Fruit fly (Drosophila melanogaster) ovary, adult (tissue): Measurements from ENCODE around the gene Spase25.

Source experiments
- CG17801 ChIP-seq: fragments of 200-800 bp; optimal IDR thresholded peaks from 2 replicates; lab custom pipeline; 2019; ENCODE audit warnings: missing biosample characterization, mild to moderate bottlenecking, missing genetic modification characterization, moderate library complexity; ENCODE audit not compliant: partially characterized antibody

Spase25 gene

DNA sequence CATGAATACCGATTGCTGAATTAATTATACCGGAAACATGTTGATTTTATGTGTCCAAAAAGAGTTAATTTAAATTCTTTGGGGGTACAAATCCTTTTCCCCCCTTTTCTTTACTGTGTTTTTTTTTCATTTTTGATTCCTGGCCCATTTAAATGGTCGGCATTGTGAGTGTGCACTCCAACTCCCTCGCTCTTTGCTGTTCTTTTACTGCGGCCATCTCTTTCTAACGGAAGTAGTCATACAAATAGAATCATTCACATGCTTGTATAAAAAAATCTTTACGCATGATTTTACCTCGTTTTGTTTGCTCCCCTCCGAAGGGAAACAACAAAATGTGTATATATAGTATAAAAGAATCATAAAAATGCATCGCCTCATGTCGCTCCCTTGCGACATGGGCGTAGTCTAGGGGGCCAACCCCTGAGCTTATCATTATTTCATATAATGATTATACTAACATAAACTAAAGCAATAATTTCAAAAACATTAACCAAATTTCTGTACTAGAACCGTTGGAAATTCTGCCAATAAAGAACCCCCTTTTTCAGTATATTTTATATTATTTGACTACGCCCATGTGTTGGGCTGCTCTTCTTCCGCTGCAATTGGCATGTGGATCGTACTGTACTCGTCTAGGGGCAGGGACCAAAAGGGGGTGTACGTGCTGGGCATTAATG, 43.1 kb downstream of the Spase25 start:
- TF ChIP-seq CG17801 (GFP tag; lab: Kevin White, UChicago) = peak; percentile 14

DNA sequence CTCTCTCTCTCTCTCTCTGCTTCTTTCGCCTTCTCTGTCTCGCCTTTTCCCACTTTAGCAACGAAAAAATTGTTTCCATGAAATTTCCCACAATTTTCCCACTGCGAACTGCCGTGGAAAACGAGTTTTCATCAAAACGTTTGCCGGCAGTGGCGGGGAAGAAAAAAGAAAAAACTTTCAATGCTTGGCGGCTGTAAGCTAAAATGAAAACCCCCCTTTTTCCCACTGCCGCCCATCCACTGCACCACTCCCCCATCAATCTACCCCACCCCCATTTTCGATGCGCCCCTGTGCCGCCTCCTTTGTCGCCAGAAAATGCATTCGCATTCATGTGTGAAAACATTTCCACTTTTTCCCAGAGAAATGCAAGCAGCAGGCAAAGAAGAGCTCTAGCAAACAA, 46.2 kb downstream of the Spase25 start:
- TF ChIP-seq CG17801 (GFP tag; lab: Kevin White, UChicago) = no peak
